Worm (Caenorhabditis elegans) whole organism, L4/young adult: Measurements from ENCODE around the gene nhr-146.

Experiments
- W03F9.2 ChIP-seq: fragments of 150-350 bp; optimal IDR thresholded peaks from 2 replicates; lab custom pipeline; 2014; ENCODE audit warnings: missing biosample characterization, missing genetic modification characterization
- him-1 ChIP-seq: sonication (generic microtip); optimal IDR thresholded peaks from 2 replicates; lab custom pipeline; 2016; ENCODE audit warnings: missing genotype, missing genetic modification reagents, missing genetic modification characterization, missing compliant biosample characterization

DNA sequence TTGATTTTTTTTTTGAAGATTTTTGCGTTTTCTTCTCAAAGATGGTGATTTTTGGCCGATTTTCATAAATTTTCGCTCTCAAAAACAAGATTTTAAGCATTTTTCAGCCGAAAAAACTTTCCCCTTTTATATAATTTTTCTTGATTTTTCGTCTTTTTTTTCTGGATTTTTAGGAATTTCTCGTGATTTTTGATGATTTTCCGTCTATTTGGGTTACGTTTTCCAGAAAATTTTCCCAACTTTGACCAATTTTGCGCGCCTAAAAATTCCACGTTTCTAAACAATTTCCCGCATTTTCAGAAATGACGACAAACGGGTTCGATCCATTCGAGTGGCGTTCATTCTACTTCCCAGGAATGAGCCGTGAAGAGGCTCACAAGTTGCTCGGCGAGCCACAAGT, 29.6 kb upstream of the nhr-146 start, which contains the start of gene ced-2:
- TF ChIP-seq W03F9.2 (tag; lab: Kevin White, UChicago), result no peak
- TF ChIP-seq him-1, result no peak
